Worm (Caenorhabditis elegans) whole organism, L2 larva: ENCODE results near the gene dmd-3.

Experiments
- C34F6.9 ChIP-seq: fragments of 150-350 bp; optimal IDR thresholded peaks from 2 replicates; lab custom pipeline; 2014; ENCODE audit warnings: missing biosample characterization, missing genetic modification characterization
- F13H6.1 ChIP-seq: sonication (generic microtip); optimal IDR thresholded peaks from 2 replicates; lab custom pipeline; 2016; ENCODE audit warnings: missing genetic modification characterization, missing compliant biosample characterization
- alr-1 ChIP-seq: fragments of 150-350 bp; optimal IDR thresholded peaks from 2 replicates; lab custom pipeline; 2014; ENCODE audit warnings: missing biosample characterization, missing genetic modification characterization
- dmd-4 ChIP-seq: sonication (generic microtip); optimal IDR thresholded peaks from 2 replicates; lab custom pipeline; 2017; ENCODE audit warnings: missing biosample characterization, missing genetic modification characterization
- fos-1 ChIP-seq: fragments of 150-350 bp; optimal IDR thresholded peaks from 2 replicates; lab custom pipeline; 2014; ENCODE audit warnings: missing biosample characterization, missing genetic modification characterization
- lin-11 ChIP-seq: fragments of 150-350 bp; sonication (generic microtip); optimal IDR thresholded peaks from 2 replicates; lab custom pipeline; 2014; ENCODE audit warnings: missing biosample characterization, missing genetic modification characterization, inconsistent platforms, mixed read lengths
- lsy-2 ChIP-seq, 2 experiments: fragments of 150-350 bp in 1 of 2; sonication (generic microtip) in 1 of 2; optimal IDR thresholded peaks; 2 replicates each; lab custom pipeline; 2014 to 2017; ENCODE audit warnings: missing biosample characterization in 2 of 2, missing genetic modification characterization in 2 of 2
- mab-5 ChIP-seq: fragments of 150-350 bp; optimal IDR thresholded peaks from 2 replicates; lab custom pipeline; 2014; ENCODE audit warnings: missing biosample characterization, missing genetic modification characterization
- mbf-1 ChIP-seq: sonication (generic microtip); optimal IDR thresholded peaks from 2 replicates; lab custom pipeline; 2017; ENCODE audit warnings: missing biosample characterization, missing genetic modification characterization
- nhr-21 ChIP-seq: fragments of 150-350 bp; optimal IDR thresholded peaks from 2 replicates; lab custom pipeline; 2014; ENCODE audit warnings: missing biosample characterization, missing genetic modification characterization
- nhr-23 ChIP-seq: fragments of 150-350 bp; optimal IDR thresholded peaks from 2 replicates; lab custom pipeline; 2014; ENCODE audit warnings: missing biosample characterization, missing genetic modification reagents, missing genetic modification characterization
- nhr-6 ChIP-seq: fragments of 150-350 bp; optimal IDR thresholded peaks from 2 replicates; lab custom pipeline; 2014; ENCODE audit warnings: missing biosample characterization, missing genetic modification characterization
- nhr-77 ChIP-seq: fragments of 150-350 bp; optimal IDR thresholded peaks from 2 replicates; lab custom pipeline; 2014; ENCODE audit warnings: missing biosample characterization, missing genetic modification characterization

Gene dmd-3

DNA sequence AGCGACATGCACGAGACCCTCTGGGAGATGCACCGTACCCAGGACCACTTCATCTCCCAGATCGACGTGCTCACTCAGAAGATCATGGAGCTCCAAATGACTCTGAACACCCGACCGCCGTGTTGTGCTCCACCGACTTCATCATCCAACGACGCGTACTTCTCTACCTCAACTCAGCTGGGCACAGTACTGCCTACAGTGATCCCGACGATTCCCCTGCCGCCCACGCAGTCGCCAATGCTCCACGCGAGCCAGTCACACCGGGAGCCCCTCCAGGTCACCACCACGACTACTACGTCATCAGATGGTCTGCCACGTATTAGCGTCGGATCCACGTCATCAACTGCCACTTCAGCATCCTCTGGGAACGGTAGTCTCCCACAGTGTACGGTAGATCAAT, 49.6 kb downstream of the dmd-3 start:
- TF ChIP-seq C34F6.9 (tag; lab: Kevin White, UChicago) (no peak), lsy-2 (tag; optimal IDR thresholded peaks at IDR 0.05; lab: Kevin White, UChicago) (no peak), nhr-23 (tag; lab: Kevin White, UChicago) (no peak), mab-5 (tag; lab: Kevin White, UChicago) (no peak), lin-11 (no peak), nhr-77 (tag; lab: Kevin White, UChicago) (no peak), nhr-21 (tag; lab: Kevin White, UChicago) (no peak), nhr-6 (tag; lab: Kevin White, UChicago) (no peak), alr-1 (tag; lab: Kevin White, UChicago) (no peak), fos-1 (tag; lab: Kevin White, UChicago) (no peak), mbf-1 (tag; lab: Kevin White, UChicago) (no peak), dmd-4 (tag; lab: Kevin White, UChicago) (no peak), F13H6.1 (tag; lab: Kevin White, UChicago) (no peak)
